Fruit fly (Drosophila melanogaster): Measurements from ENCODE around the gene Gr21a.

- no peak for TF ChIP-seq Myc (optimal IDR thresholded peaks at IDR 0.05)
- no peak for TF ChIP-seq insv (optimal IDR thresholded peaks at IDR 0.05)
- no peak for TF ChIP-seq psq (optimal IDR thresholded peaks at IDR 0.05)
- no peak for TF ChIP-seq Sin3A (optimal IDR thresholded peaks at IDR 0.05)
- TF ChIP-seq ttk (optimal IDR thresholded peaks at IDR 0.05) = no peak
- TF ChIP-seq h (optimal IDR thresholded peaks at IDR 0.05) = no peak
These were observed 46.8 kb downstream of the Gr21a start for dm6 chr2L:827049-827448.

Data from Kc167 (cell line).